Worm (Caenorhabditis elegans): ENCODE data around the gene C23G10.2.

C23G10.2 gene

ce11 chrIII:6198378-6199234, 9.3 kb upstream of the C23G10.2 start, which contains the start of the genes C23G10.7 and rpn-2:
C23G10.7 (minus strand) TSS chrIII:6198414.
rpn-2 (plus strand) TSS chrIII:6199184.
- TF ChIP-seq nhr-48 (tag; optimal IDR thresholded peaks at IDR 0.05) (peak; percentile 1), zfp-3 (GFP tag; conservative IDR thresholded peaks at IDR 0.05) (no peak), unc-130 (GFP tag; optimal IDR thresholded peaks at IDR 0.05) (peak; percentile 49), ceh-62 (tag; optimal IDR thresholded peaks at IDR 0.05) (no peak), madf-5 (GFP tag; IDR thresholded peaks at IDR 0.05) (no peak), ceh-28 (tag; optimal IDR thresholded peaks at IDR 0.05) (no peak), nhr-10 (tag; optimal IDR thresholded peaks at IDR 0.05) (no peak), F49E8.2 (tag; optimal IDR thresholded peaks at IDR 0.05; ENCODE audit: borderline replicate concordance) (peak; percentile 71), set-16 (GFP tag; IDR thresholded peaks at IDR 0.05) (no peak), nhr-25 (tag; optimal IDR thresholded peaks at IDR 0.05; ENCODE audit: borderline replicate concordance, insufficient read depth) (no peak), zip-11 (GFP tag; IDR thresholded peaks at IDR 0.05) (no peak), tag-97 (GFP tag; IDR thresholded peaks at IDR 0.05) (no peak), dmd-9 (GFP tag; IDR thresholded peaks at IDR 0.05) (no peak), hmg-1.1 (GFP tag; IDR thresholded peaks at IDR 0.05) (peak; percentile 53; the same call in 1 of the 2 replicates), dpl-1 (GFP tag; optimal IDR thresholded peaks at IDR 0.05) (peak; percentile 75), aha-1 (tag) (no peak), nhr-28 (tag; optimal IDR thresholded peaks at IDR 0.05) (peak; percentile 35), dmd-6 (GFP tag; IDR thresholded peaks at IDR 0.05) (peak; percentile 31; the same call in 1 of the 2 replicates), nhr-111 (GFP tag; optimal IDR thresholded peaks at IDR 0.05) (no peak), skn-1 (tag; optimal IDR thresholded peaks at IDR 0.05) (no peak), F44E2.7 (GFP tag; IDR thresholded peaks at IDR 0.05) (no peak), dve-1 (tag; optimal IDR thresholded peaks at IDR 0.05; ENCODE audit: insufficient read depth) (peak; percentile 69), nhr-77 (tag; optimal IDR thresholded peaks at IDR 0.05) (no peak), mep-1 (tag; optimal IDR thresholded peaks at IDR 0.05) (peak; percentile 64), R02D3.7 (tag; optimal IDR thresholded peaks at IDR 0.05) (no peak), ztf-7 (tag; optimal IDR thresholded peaks at IDR 0.05) (peak; percentile 41), nhr-11 (tag; optimal IDR thresholded peaks at IDR 0.05) (peak; percentile 48), sdz-12 (GFP tag; optimal IDR thresholded peaks at IDR 0.05) (no peak), ZK337.2 (GFP tag; IDR thresholded peaks at IDR 0.05) (no peak), lsy-2 (tag; optimal IDR thresholded peaks at IDR 0.05) (peak in 1 of 2 experiments; percentile 80), F37D6.2 (tag; optimal IDR thresholded peaks at IDR 0.05) (peak; percentile 10), Y105C5A.15 (GFP tag; IDR thresholded peaks at IDR 0.05) (no peak), nhr-41 (GFP tag; IDR thresholded peaks at IDR 0.05) (no peak), hif-1 (tag; optimal IDR thresholded peaks at IDR 0.05) (peak in 1 of 2 experiments; percentile 28), ceh-20 (GFP tag; IDR thresholded peaks at IDR 0.05) (no peak), lin-29 (GFP tag; IDR thresholded peaks at IDR 0.05) (no peak), fkh-10 (GFP tag; optimal IDR thresholded peaks at IDR 0.05) (no peak), zag-1 (tag; optimal IDR thresholded peaks at IDR 0.05) (no peak), Y75B8A.6 (GFP tag; IDR thresholded peaks at IDR 0.05) (no peak), daf-16 (GFP tag; optimal IDR thresholded peaks at IDR 0.05) (peak in 1 of 2 experiments; percentile 52), daf-16 (tag; optimal IDR thresholded peaks at IDR 0.05) (peak; percentile 65), T26A8.4 (GFP tag; IDR thresholded peaks at IDR 0.05) (peak; percentile 70), mdl-1 (tag; optimal IDR thresholded peaks at IDR 0.05) (no peak), madf-9 (GFP tag; conservative IDR thresholded peaks at IDR 0.05) (no peak), jun-1 (tag; optimal IDR thresholded peaks at IDR 0.05) (no peak), spr-3 (GFP tag; optimal IDR thresholded peaks at IDR 0.05) (no peak), ztf-11 (tag; optimal IDR thresholded peaks at IDR 0.05) (no peak), egl-43 (GFP tag; IDR thresholded peaks at IDR 0.05) (no peak), duxl-1 (tag; optimal IDR thresholded peaks at IDR 0.05; ENCODE audit: poor library complexity) (no peak), lin-1 (GFP tag; IDR thresholded peaks at IDR 0.05) (no peak)
